Worm (Caenorhabditis elegans) whole organism, early embryonic: ENCODE data around the gene R02F11.9.

Experiments used
- B0310.2 ChIP-seq: sonication (generic microtip); optimal IDR thresholded peaks from 2 replicates; lab custom pipeline; 2016; ENCODE audit warnings: mild to moderate bottlenecking, missing genetic modification characterization, missing compliant biosample characterization
- F13C5.2 ChIP-seq: sonication (generic microtip); optimal IDR thresholded peaks from 2 replicates; lab custom pipeline; 2017; ENCODE audit warnings: mild to moderate bottlenecking, missing genetic modification characterization, inconsistent platforms, missing compliant biosample characterization
- aly-1 ChIP-seq: sonication (generic microtip); optimal IDR thresholded peaks from 2 replicates; lab custom pipeline; 2016; ENCODE audit warnings: missing genetic modification characterization, missing compliant biosample characterization
- ama-1 ChIP-seq: fragments of 150-350 bp; optimal IDR thresholded peaks from 2 replicates; lab custom pipeline; 2014
- ets-7 ChIP-seq: sonication (generic microtip); optimal IDR thresholded peaks from 2 replicates; lab custom pipeline; 2016; ENCODE audit warnings: missing genotype, missing genetic modification characterization, missing compliant biosample characterization
- flt-1 ChIP-seq: fragments of 200-800 bp; sonication (Bioruptor generic); IDR thresholded peaks from 2 replicates; pipeline ENCODE4 v1.3.6; 2022; ENCODE audit warnings: missing genetic modification characterization, missing compliant biosample characterization
- hnd-1 ChIP-seq: sonication (generic microtip); optimal IDR thresholded peaks from 2 replicates; lab custom pipeline; 2016; ENCODE audit warnings: missing genetic modification characterization, missing compliant biosample characterization
- pes-1 ChIP-seq: fragments of 200-800 bp; sonication (Bioruptor generic); IDR thresholded peaks from 2 replicates; pipeline ENCODE4 v1.3.6; 2022; ENCODE audit warnings: missing genetic modification reagents, missing genetic modification characterization, missing compliant biosample characterization
- scrt-1 ChIP-seq: fragments of 200-800 bp; sonication (Bioruptor generic); IDR thresholded peaks from 2 replicates; pipeline ENCODE4 v1.3.6; 2022; ENCODE audit warnings: missing genetic modification characterization, missing compliant biosample characterization
- sea-1 ChIP-seq: fragments of 200-800 bp; sonication (Bioruptor generic); conservative IDR thresholded peaks from 2 replicates; pipeline ENCODE4 v1.3.6; 2022; ENCODE audit warnings: missing genetic modification characterization, missing compliant biosample characterization
- tbx-37 ChIP-seq: fragments of 200-800 bp; sonication (Bioruptor generic); conservative IDR thresholded peaks from 2 replicates; pipeline ENCODE4 v1.3.6; 2022; ENCODE audit warnings: missing genetic modification reagents, missing genetic modification characterization, missing compliant biosample characterization
- tra-4 ChIP-seq: sonication (generic microtip); optimal IDR thresholded peaks from 2 replicates; lab custom pipeline; 2017; ENCODE audit warnings: missing genetic modification characterization, missing compliant biosample characterization

DNA sequence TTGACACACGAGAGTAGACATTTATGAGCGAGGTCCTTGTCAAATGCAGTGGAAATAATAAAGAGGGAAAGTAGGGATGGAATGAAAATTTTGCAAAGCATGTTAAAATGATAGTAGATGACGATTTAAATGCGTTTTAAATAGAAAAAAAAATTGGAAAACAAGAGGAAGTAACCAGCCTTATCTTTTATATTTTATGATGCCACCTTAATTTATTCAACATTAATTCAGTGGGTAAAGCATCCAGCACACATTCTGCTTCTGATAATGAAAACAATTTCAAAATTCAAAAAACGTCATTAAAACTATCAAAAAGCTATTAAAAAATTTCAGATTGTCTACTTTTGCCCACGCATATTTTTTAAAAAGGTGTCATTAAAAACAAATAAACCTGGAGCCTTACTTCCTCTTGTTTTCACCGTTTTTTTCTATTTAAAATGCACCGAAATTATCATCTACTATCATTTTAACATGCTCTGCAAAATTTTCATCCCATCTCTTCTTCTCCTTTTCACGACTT is 1.9 kb upstream of the R02F11.9 start, which contains the start of the genes Y60C6A.2 and Y60C6A.3:
- TF ChIP-seq ama-1 (lab: Kevin White, UChicago) (no peak), pes-1 (no peak), scrt-1 (GFP tag; lab: Robert Waterston, UW) (no peak), ets-7 (tag; lab: Kevin White, UChicago) (no peak), aly-1 (tag; lab: Kevin White, UChicago) (no peak), hnd-1 (tag; lab: Kevin White, UChicago) (no peak), F13C5.2 (tag; lab: Kevin White, UChicago) (no peak), flt-1 (GFP tag; lab: Robert Waterston, UW) (no peak), sea-1 (GFP tag; lab: Robert Waterston, UW) (no peak), tra-4 (tag; lab: Kevin White, UChicago) (no peak), tbx-37 (GFP tag; lab: Robert Waterston, UW) (no peak), B0310.2 (no peak)
